Fruit fly (Drosophila melanogaster): ENCODE measurements around the gene Lcp65Ag2.

DNA sequence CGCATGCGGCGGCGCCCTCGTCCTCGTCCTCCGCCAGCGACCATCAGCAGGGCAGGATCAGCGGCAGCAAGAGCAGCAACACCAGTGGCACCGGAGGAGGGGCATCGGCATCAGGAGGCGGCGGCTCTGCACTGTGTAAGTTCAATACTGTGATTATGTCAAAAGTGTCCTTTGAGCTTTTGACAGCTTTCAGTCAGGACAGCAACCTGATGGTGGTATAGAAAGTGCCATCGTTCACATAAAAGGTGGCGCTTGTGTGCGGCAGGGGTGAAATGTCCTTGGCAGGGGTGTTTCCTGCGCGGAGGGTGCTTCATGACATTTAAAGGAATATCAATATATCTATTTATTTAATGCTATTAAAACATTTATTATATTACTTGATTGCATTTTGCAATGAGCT, 29.7 kb downstream of the Lcp65Ag2 start:
- TF ChIP-seq Sin3A (optimal IDR thresholded peaks at IDR 0.05), result no peak
- TF ChIP-seq psq (optimal IDR thresholded peaks at IDR 0.05), result no peak

All from Kc167 (cell line).